Fruit fly (Drosophila melanogaster) whole organism, embryonic: ENCODE data around the gene Tsp29Fa.

ENCODE experiments used
- B-H2 ChIP-seq: fragments of 200-800 bp; sonication (Bioruptor generic); optimal IDR thresholded peaks from 2 replicates; lab custom pipeline; 2018; ENCODE audit warnings: missing biosample characterization, mild to moderate bottlenecking, missing genetic modification characterization
- CG10147 ChIP-seq: fragments of 200-800 bp; sonication (Bioruptor generic); optimal IDR thresholded peaks from 2 replicates; lab custom pipeline; 2019; ENCODE audit warnings: missing biosample characterization, mild to moderate bottlenecking, missing genetic modification characterization, moderate library complexity
- CG10462 ChIP-seq: fragments of 200-800 bp; sonication (Bioruptor generic); optimal IDR thresholded peaks from 2 replicates; lab custom pipeline; 2016; ENCODE audit warnings: missing biosample characterization, missing genetic modification characterization
- CG12219 ChIP-seq: fragments of 200-800 bp; sonication (Bioruptor generic); optimal IDR thresholded peaks from 3 replicates; lab custom pipeline; 2018; ENCODE audit warnings: missing biosample characterization, mild to moderate bottlenecking, missing genetic modification characterization
- CG13894 ChIP-seq: fragments of 200-800 bp; sonication (Bioruptor generic); optimal IDR thresholded peaks from 3 replicates; lab custom pipeline; 2018; ENCODE audit warnings: missing biosample characterization, mild to moderate bottlenecking, missing genetic modification characterization, moderate library complexity
- CG14441 ChIP-seq: fragments of 200-800 bp; sonication (Bioruptor generic); IDR thresholded peaks from 2 replicates; pipeline ENCODE4 v1.3.6; 2022; ENCODE audit warnings: missing biosample characterization, missing genetic modification characterization
- CG15073 ChIP-seq: fragments of 200-800 bp; sonication (Bioruptor generic); optimal IDR thresholded peaks from 2 replicates; lab custom pipeline; 2016; ENCODE audit warnings: missing biosample characterization, missing genetic modification characterization
- CG15269 ChIP-seq: fragments of 200-800 bp; sonication (Bioruptor generic); optimal IDR thresholded peaks from 2 replicates; lab custom pipeline; 2018; ENCODE audit warnings: missing biosample characterization, mild to moderate bottlenecking, missing genetic modification characterization, moderate library complexity
- CG1647 ChIP-seq: fragments of 200-800 bp; sonication (Bioruptor generic); optimal IDR thresholded peaks from 3 replicates; lab custom pipeline; 2016; ENCODE audit warnings: missing biosample characterization, missing genetic modification characterization
- CG16815 ChIP-seq: fragments of 200-800 bp; sonication (Bioruptor generic); optimal IDR thresholded peaks from 3 replicates; lab custom pipeline; 2017; ENCODE audit warnings: missing biosample characterization, mild to moderate bottlenecking, missing genetic modification characterization
- CG17359 ChIP-seq: fragments of 200-800 bp; sonication (Bioruptor generic); optimal IDR thresholded peaks from 3 replicates; lab custom pipeline; 2018; ENCODE audit warnings: missing biosample characterization, mild to moderate bottlenecking, missing genetic modification characterization, moderate library complexity
- CG32772 ChIP-seq: fragments of 200-800 bp; sonication (Bioruptor generic); IDR thresholded peaks from 2 replicates; pipeline ENCODE4 v1.3.6; 2022; ENCODE audit warnings: missing biosample characterization, missing genetic modification characterization
- CG3847 ChIP-seq: fragments of 200-800 bp; sonication (Bioruptor generic); IDR thresholded peaks from 2 replicates; pipeline ENCODE4 v1.3.6; 2022; ENCODE audit warnings: missing biosample characterization, missing genetic modification characterization
- CG4730 ChIP-seq: fragments of 200-800 bp; sonication (Bioruptor generic); IDR thresholded peaks from 2 replicates; pipeline ENCODE4 v1.3.6; 2022; ENCODE audit warnings: missing biosample characterization, missing genetic modification characterization
- CG4820 ChIP-seq: fragments of 200-800 bp; sonication (Bioruptor generic); optimal IDR thresholded peaks from 3 replicates; lab custom pipeline; 2016; ENCODE audit warnings: missing biosample characterization, missing genetic modification characterization
- CG6254 ChIP-seq: fragments of 200-800 bp; sonication (Bioruptor generic); optimal IDR thresholded peaks from 3 replicates; lab custom pipeline; 2017; ENCODE audit warnings: mild to moderate bottlenecking, missing biosample characterization, missing genetic modification reagents, missing genetic modification characterization
- CG8290 ChIP-seq, 3 experiments: fragments of 200-800 bp; sonication (Bioruptor generic); optimal IDR thresholded peaks; 2 replicates each; lab custom pipeline; 2016 to 2019; ENCODE audit warnings: missing biosample characterization in 3 of 3, missing genetic modification characterization in 3 of 3, mild to moderate bottlenecking in 2 of 3, moderate library complexity in 1 of 3
- CG9437 ChIP-seq: fragments of 200-800 bp; sonication (Bioruptor generic); optimal IDR thresholded peaks from 2 replicates; lab custom pipeline; 2018; ENCODE audit warnings: missing biosample characterization, mild to moderate bottlenecking, missing genetic modification characterization
- CG9817 ChIP-seq: fragments of 200-800 bp; sonication (Bioruptor generic); optimal IDR thresholded peaks from 2 replicates; lab custom pipeline; 2018; ENCODE audit warnings: missing biosample characterization, mild to moderate bottlenecking, missing genetic modification characterization, moderate library complexity
- Dbx ChIP-seq: fragments of 200-800 bp; sonication (Bioruptor generic); IDR thresholded peaks from 3 replicates; pipeline ENCODE4 v1.3.6; 2022; ENCODE audit warnings: missing biosample characterization, missing genetic modification characterization
- Dip3 ChIP-seq: fragments of 200-800 bp; sonication (Bioruptor generic); optimal IDR thresholded peaks from 3 replicates; lab custom pipeline; 2016; ENCODE audit warnings: missing biosample characterization, missing genetic modification characterization
- E2f2 ChIP-seq: fragments of 200-800 bp; sonication (Bioruptor generic); IDR thresholded peaks from 2 replicates; pipeline ENCODE4 v1.3.6; 2022; ENCODE audit warnings: missing biosample characterization, missing genetic modification characterization
- Eip74EF ChIP-seq, 2 experiments: fragments of 200-800 bp in 1 of 2; fragments of >200 bp in 1 of 2; sonication (Bioruptor generic) in 1 of 2; optimal IDR thresholded peaks; 2 replicates each; lab custom pipeline; 2017 to 2019; ENCODE audit warnings: missing biosample characterization in 2 of 2, missing genetic modification characterization in 2 of 2, mild to moderate bottlenecking in 1 of 2, moderate library complexity in 1 of 2
- Fer2 ChIP-seq: fragments of 200-800 bp; sonication (Bioruptor generic); optimal IDR thresholded peaks from 2 replicates; lab custom pipeline; 2018; ENCODE audit warnings: missing biosample characterization, mild to moderate bottlenecking, missing genetic modification characterization, moderate library complexity
- Kr ChIP-seq: fragments of 200-800 bp; sonication (Bioruptor generic); optimal IDR thresholded peaks from 2 replicates; lab custom pipeline; 2017; ENCODE audit warnings: missing biosample characterization, mild to moderate bottlenecking, missing genetic modification characterization
- Myb ChIP-seq: fragments of 200-800 bp; sonication (Bioruptor generic); optimal IDR thresholded peaks from 2 replicates; lab custom pipeline; 2016; ENCODE audit warnings: missing biosample characterization, missing genetic modification characterization
- Neu2 ChIP-seq: fragments of 200-800 bp; sonication (Bioruptor generic); optimal IDR thresholded peaks from 3 replicates; lab custom pipeline; 2016; ENCODE audit warnings: missing biosample characterization, missing genetic modification characterization, borderline replicate concordance
- Poxn ChIP-seq: fragments of 200-800 bp; sonication (Bioruptor generic); IDR thresholded peaks from 2 replicates; pipeline ENCODE4 v1.3.6; 2022; ENCODE audit warnings: missing biosample characterization, missing genetic modification characterization
- Sox100B ChIP-seq: fragments of 200-800 bp; sonication (Bioruptor generic); optimal IDR thresholded peaks from 3 replicates; lab custom pipeline; 2018; ENCODE audit warnings: missing biosample characterization, mild to moderate bottlenecking, missing genetic modification characterization
- ac ChIP-seq: fragments of 200-800 bp; sonication (Bioruptor generic); optimal IDR thresholded peaks from 3 replicates; lab custom pipeline; 2017; ENCODE audit warnings: missing biosample characterization, mild to moderate bottlenecking, missing genetic modification characterization
- br ChIP-seq: fragments of >200 bp; optimal IDR thresholded peaks from 2 replicates; lab custom pipeline; 2017
- danr ChIP-seq: fragments of 200-800 bp; sonication (Bioruptor generic); IDR thresholded peaks from 2 replicates; pipeline ENCODE4 v1.3.6; 2022; ENCODE audit warnings: missing biosample characterization, missing genetic modification characterization
- dati ChIP-seq: fragments of 200-800 bp; sonication (Bioruptor generic); IDR thresholded peaks from 2 replicates; pipeline ENCODE4 v1.3.6; 2022; ENCODE audit warnings: missing biosample characterization, missing genetic modification characterization
- eve ChIP-seq, 2 experiments: fragments of >200 bp; optimal IDR thresholded peaks; 2 replicates each; lab custom pipeline; 2017; ENCODE audit warnings: missing biosample characterization in 2 of 2, missing genetic modification characterization in 2 of 2
- fd102C ChIP-seq: fragments of 200-800 bp; sonication (Bioruptor generic); optimal IDR thresholded peaks from 2 replicates; lab custom pipeline; 2018; ENCODE audit warnings: missing biosample characterization, mild to moderate bottlenecking, missing genetic modification characterization, moderate library complexity
- ftz-f1 ChIP-seq: fragments of 200-800 bp; sonication (Bioruptor generic); optimal IDR thresholded peaks from 2 replicates; lab custom pipeline; 2016; ENCODE audit warnings: missing biosample characterization, missing genetic modification characterization
- gcm2 ChIP-seq: fragments of 200-800 bp; sonication (Bioruptor generic); optimal IDR thresholded peaks from 2 replicates; lab custom pipeline; 2016; ENCODE audit warnings: missing biosample characterization, missing genetic modification characterization
- gfzf ChIP-seq: fragments of 200-800 bp; sonication (Bioruptor generic); optimal IDR thresholded peaks from 2 replicates; lab custom pipeline; 2016; ENCODE audit warnings: missing biosample characterization, mild to moderate bottlenecking, missing genetic modification characterization, moderate library complexity
- ham ChIP-seq: fragments of 200-800 bp; sonication (Bioruptor generic); IDR thresholded peaks from 2 replicates; pipeline ENCODE4 v1.3.6; 2022; ENCODE audit warnings: missing biosample characterization, missing genetic modification characterization
- otp ChIP-seq: fragments of 200-800 bp; sonication (Bioruptor generic); IDR thresholded peaks from 3 replicates; pipeline ENCODE4, ENCODE4 v1.3.6; 2022; ENCODE audit warnings: missing biosample characterization, missing genetic modification characterization
- prd ChIP-seq, 3 experiments: fragments of >200 bp in 2 of 3; fragments of 200-800 bp in 1 of 3; sonication (Bioruptor generic) in 1 of 3; optimal IDR thresholded peaks in 2 of 3; IDR thresholded peaks in 1 of 3; 2 replicates in 2 of 3; 3 replicates in 1 of 3; pipeline versions ENCODE4 v1.3.6 to Lab custom; 2017 to 2022; ENCODE audit warnings: missing biosample characterization in 1 of 3, missing genetic modification characterization in 1 of 3
- ranshi ChIP-seq: fragments of 200-800 bp; sonication (Bioruptor generic); IDR thresholded peaks from 2 replicates; pipeline ENCODE4 v1.3.6; 2022; ENCODE audit warnings: missing biosample characterization, missing genetic modification characterization
- sens ChIP-seq: fragments of 200-800 bp; sonication (Bioruptor generic); peaks from one replicate; lab custom pipeline; 2016; ENCODE audit warnings: missing biosample characterization, missing genetic modification characterization
- stc ChIP-seq: fragments of 200-800 bp; sonication (Bioruptor generic); IDR thresholded peaks from 2 replicates; pipeline ENCODE4 v1.3.6; 2022; ENCODE audit warnings: missing biosample characterization, missing genetic modification characterization
- tgo ChIP-seq: fragments of 200-800 bp; sonication (Bioruptor generic); IDR thresholded peaks from 3 replicates; pipeline ENCODE4 v1.3.6; 2022; ENCODE audit warnings: missing biosample characterization, missing genetic modification characterization
- trh ChIP-seq: fragments of 200-800 bp; sonication (Bioruptor generic); optimal IDR thresholded peaks from 2 replicates; lab custom pipeline; 2016; ENCODE audit warnings: missing biosample characterization, missing genetic modification characterization
- usp ChIP-seq: fragments of >200 bp; optimal IDR thresholded peaks from 2 replicates; lab custom pipeline; 2017; ENCODE audit warnings: missing biosample characterization, missing genetic modification characterization
- wor ChIP-seq: fragments of 200-800 bp; sonication (Bioruptor generic); IDR thresholded peaks from 2 replicates; pipeline ENCODE4 v1.3.6; 2022; ENCODE audit warnings: missing biosample characterization, missing genetic modification characterization
- yki ChIP-seq: fragments of >200 bp; optimal IDR thresholded peaks from 3 replicates; lab custom pipeline; 2018
- zen ChIP-seq: fragments of 200-800 bp; sonication (Bioruptor generic); optimal IDR thresholded peaks from 3 replicates; lab custom pipeline; 2018; ENCODE audit warnings: missing biosample characterization, mild to moderate bottlenecking, missing genetic modification characterization, moderate library complexity

Tsp29Fa gene

DNA sequence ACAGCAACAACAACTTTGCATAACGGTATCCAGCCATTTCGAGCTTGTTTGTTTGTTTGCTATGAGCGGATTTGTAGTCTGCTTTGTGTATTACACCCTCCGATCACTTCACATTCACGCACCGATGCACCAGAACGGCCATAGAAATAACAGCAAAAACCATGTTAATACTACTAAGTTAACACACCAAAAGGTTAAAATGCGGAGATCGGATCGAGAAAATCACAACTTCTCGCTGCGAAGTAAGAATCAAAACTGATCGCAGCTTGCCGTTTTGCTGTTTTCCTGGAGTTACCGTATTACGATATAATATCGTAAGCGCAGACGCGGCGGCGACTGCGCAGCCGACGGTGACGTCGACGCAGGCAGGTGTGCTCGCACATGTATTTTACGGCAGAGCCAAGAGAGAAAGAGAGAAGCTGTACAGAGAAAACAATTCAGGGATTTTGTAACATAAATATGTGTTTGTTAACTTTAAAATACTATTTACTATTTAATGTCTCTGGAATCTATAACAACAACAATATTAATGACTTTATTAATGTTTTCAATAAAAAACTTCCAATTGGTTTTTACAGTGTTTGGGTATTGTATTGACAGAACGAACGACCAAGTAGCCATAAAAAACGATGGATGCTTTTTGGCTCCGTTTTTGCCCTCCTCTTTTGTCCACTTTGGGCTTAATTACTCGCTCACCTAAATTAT, 51.0 kb downstream of the Tsp29Fa start, which contains the start of gene CG13101 (continued):
- peak; percentile 87 for TF ChIP-seq CG4820 (GFP tag; lab: Kevin White, UChicago)
- TF ChIP-seq dati (GFP tag; lab: Robert Waterston, UW) = peak; percentile 61; the same call in 1 of the 2 replicates
- no peak for TF ChIP-seq Neu2 (GFP tag; lab: Kevin White, UChicago)
- peak; percentile 74 for TF ChIP-seq CG13894
- no peak for TF ChIP-seq yki (lab: Kevin White, UChicago)
- TF ChIP-seq Fer2 (tag; lab: Kevin White, UChicago) = peak; percentile 69
- TF ChIP-seq CG10147 = peak; percentile 92
- TF ChIP-seq B-H2 = no peak
- peak in 1 of 2 experiments; percentile 90 for TF ChIP-seq Eip74EF (GFP tag; optimal IDR thresholded peaks at IDR 0.05; lab: Kevin White, UChicago)
- peak in 1 of 2 experiments; percentile 86 for TF ChIP-seq eve (GFP tag; optimal IDR thresholded peaks at IDR 0.05; lab: Kevin White, UChicago)
- TF ChIP-seq E2f2 (GFP tag; lab: Robert Waterston, UW) = peak; percentile 79
- peak; percentile 58 for TF ChIP-seq Poxn (GFP tag; lab: Robert Waterston, UW)
- TF ChIP-seq ftz-f1 (GFP tag; lab: Kevin White, UChicago) = peak; percentile 24
- peak; percentile 98 for TF ChIP-seq sens (GFP tag; lab: Kevin White, UChicago)
- TF ChIP-seq wor (GFP tag; lab: Robert Waterston, UW) = peak; percentile 85
- TF ChIP-seq CG15073 (GFP tag; lab: Kevin White, UChicago) = peak; percentile 56
- peak; percentile 82 for TF ChIP-seq CG9817
- peak; percentile 93 for TF ChIP-seq CG14441 (GFP tag; lab: Robert Waterston, UW)
- peak; percentile 81 for TF ChIP-seq Dip3 (GFP tag; lab: Kevin White, UChicago)
- TF ChIP-seq CG8290 (GFP tag; optimal IDR thresholded peaks at IDR 0.05; lab: Kevin White, UChicago) = peak; percentile 68
- TF ChIP-seq CG8290 (tag; optimal IDR thresholded peaks at IDR 0.05; lab: Kevin White, UChicago) = peak in 1 of 2 experiments; percentile 70
- TF ChIP-seq gcm2 (GFP tag; lab: Kevin White, UChicago) = peak; percentile 60
- TF ChIP-seq CG4730 (GFP tag; lab: Robert Waterston, UW) = peak; percentile 93
- TF ChIP-seq Myb (GFP tag; lab: Kevin White, UChicago) = peak; percentile 48
- peak; percentile 94 for TF ChIP-seq CG3847 (GFP tag; lab: Robert Waterston, UW)
- peak; percentile 88 for TF ChIP-seq CG12219 (GFP tag; lab: Kevin White, UChicago)
- peak; percentile 78 for TF ChIP-seq CG1647 (GFP tag; lab: Kevin White, UChicago)
- TF ChIP-seq Sox100B (GFP tag; lab: Kevin White, UChicago) = peak; percentile 89
- TF ChIP-seq ranshi = peak; percentile 94
- peak; percentile 93 for TF ChIP-seq CG17359 (tag; lab: Kevin White, UChicago)
- TF ChIP-seq fd102C (GFP tag; lab: Kevin White, UChicago) = peak; percentile 45
- peak; percentile 77 for TF ChIP-seq ac (GFP tag; lab: Kevin White, UChicago)
- TF ChIP-seq CG32772 = peak; percentile 92
- peak; percentile 95 for TF ChIP-seq CG15269 (tag; lab: Kevin White, UChicago)
- peak; percentile 85 for TF ChIP-seq danr
- peak; percentile 85 for TF ChIP-seq CG10462 (GFP tag; lab: Kevin White, UChicago)
- TF ChIP-seq prd (optimal IDR thresholded peaks at IDR 0.05; lab: Kevin White, UChicago) = no peak
- peak; percentile 94 for TF ChIP-seq prd (GFP tag; IDR thresholded peaks at IDR 0.05; lab: Robert Waterston, UW)
- peak; percentile 89 for TF ChIP-seq zen (tag; lab: Kevin White, UChicago)
- peak; percentile 96 for TF ChIP-seq tgo (GFP tag; lab: Robert Waterston, UW)
- TF ChIP-seq gfzf (GFP tag; lab: Kevin White, UChicago) = no peak
- peak; percentile 60 for TF ChIP-seq trh (GFP tag; lab: Kevin White, UChicago)
- TF ChIP-seq Dbx (GFP tag; lab: Robert Waterston, UW) = peak; percentile 95
- peak; percentile 86 for TF ChIP-seq otp (GFP tag; lab: Robert Waterston, UW)
- peak; percentile 88 for TF ChIP-seq CG6254 (GFP tag; lab: Kevin White, UChicago)
- peak; percentile 88 for TF ChIP-seq ham (GFP tag; lab: Robert Waterston, UW)
- TF ChIP-seq CG9437 = peak; percentile 82
- no peak for TF ChIP-seq usp (GFP tag; lab: Kevin White, UChicago)
- peak; percentile 96 for TF ChIP-seq stc (GFP tag; lab: Robert Waterston, UW)
- no peak for TF ChIP-seq Kr (GFP tag; lab: Kevin White, UChicago)
- peak; percentile 76 for TF ChIP-seq CG16815 (GFP tag; lab: Kevin White, UChicago)
- no peak for TF ChIP-seq br (lab: Kevin White, UChicago)
